Fruit fly (Drosophila melanogaster) whole organism, embryonic: Measurements from ENCODE around the gene Gcat.

Experiments used
- B-H1 ChIP-seq: fragments of 200-800 bp; sonication (Bioruptor generic); IDR thresholded peaks from 3 replicates; pipeline ENCODE4 v1.3.6; 2022; ENCODE audit warnings: missing biosample characterization, missing genetic modification characterization
- BEAF-32 ChIP-seq: fragments of 200-800 bp; sonication (Bioruptor generic); optimal IDR thresholded peaks from 3 replicates; lab custom pipeline; 2017; ENCODE audit warnings: missing biosample characterization, missing genetic modification characterization, mild to moderate bottlenecking, moderate library complexity, missing genetic modification reagents
- CG11504 ChIP-seq: fragments of 200-800 bp; sonication (Bioruptor generic); optimal IDR thresholded peaks from 3 replicates; lab custom pipeline; 2019; ENCODE audit warnings: missing biosample characterization, mild to moderate bottlenecking, missing genetic modification characterization, moderate library complexity
- CG12299 ChIP-seq: fragments of 200-800 bp; sonication (Bioruptor generic); optimal IDR thresholded peaks from 2 replicates; lab custom pipeline; 2018; ENCODE audit warnings: missing biosample characterization, mild to moderate bottlenecking, missing genetic modification characterization
- CG13287 ChIP-seq: fragments of 200-800 bp; sonication (Bioruptor generic); IDR thresholded peaks from 2 replicates; pipeline ENCODE4 v1.3.6; 2022; ENCODE audit warnings: missing biosample characterization, missing genetic modification characterization; ENCODE audit not compliant: partially characterized antibody
- CG14710 ChIP-seq: fragments of 200-800 bp; sonication (Bioruptor generic); optimal IDR thresholded peaks from 3 replicates; lab custom pipeline; 2019; ENCODE audit warnings: missing biosample characterization, mild to moderate bottlenecking, missing genetic modification characterization, moderate library complexity
- CG16813 ChIP-seq: fragments of 200-800 bp; sonication (Bioruptor generic); IDR thresholded peaks from 3 replicates; pipeline ENCODE4 v1.3.6; 2022; ENCODE audit warnings: missing biosample characterization, missing genetic modification characterization; ENCODE audit not compliant: partially characterized antibody
- CG17186 ChIP-seq: fragments of 200-800 bp; sonication (Bioruptor generic); optimal IDR thresholded peaks from 3 replicates; lab custom pipeline; 2017; ENCODE audit warnings: missing biosample characterization, missing genetic modification reagents, missing genetic modification characterization
- CG2116 ChIP-seq: fragments of 200-800 bp; sonication (Bioruptor generic); optimal IDR thresholded peaks from 3 replicates; lab custom pipeline; 2018; ENCODE audit warnings: missing biosample characterization, mild to moderate bottlenecking, missing genetic modification characterization
- CG30020 ChIP-seq: fragments of 200-800 bp; optimal IDR thresholded peaks from 2 replicates; lab custom pipeline; 2019; ENCODE audit warnings: missing biosample characterization, mild to moderate bottlenecking, missing genetic modification characterization, moderate library complexity
- CG3281 ChIP-seq: fragments of 200-800 bp; sonication (Bioruptor generic); optimal IDR thresholded peaks from 3 replicates; lab custom pipeline; 2017; ENCODE audit warnings: missing biosample characterization, mild to moderate bottlenecking, missing genetic modification characterization
- CG34224 ChIP-seq: fragments of 200-800 bp; sonication (Bioruptor generic); IDR thresholded peaks from 3 replicates; pipeline ENCODE4 v1.3.6; 2022; ENCODE audit warnings: missing biosample characterization, missing genetic modification characterization; ENCODE audit not compliant: partially characterized antibody
- CG4617 ChIP-seq: fragments of 200-800 bp; sonication (Bioruptor generic); optimal IDR thresholded peaks from 3 replicates; lab custom pipeline; 2016; ENCODE audit warnings: missing biosample characterization, missing genetic modification characterization, borderline replicate concordance
- CG6791 ChIP-seq: fragments of 200-800 bp; sonication (Bioruptor generic); IDR thresholded peaks from 3 replicates; pipeline ENCODE4 v1.3.6; 2022; ENCODE audit warnings: missing biosample characterization, missing genetic modification characterization; ENCODE audit not compliant: partially characterized antibody
- CG7928 ChIP-seq: fragments of 200-800 bp; sonication (Bioruptor generic); optimal IDR thresholded peaks from 2 replicates; lab custom pipeline; 2017; ENCODE audit warnings: missing biosample characterization, mild to moderate bottlenecking, missing genetic modification characterization
- CG8388 ChIP-seq: fragments of 200-800 bp; sonication (Bioruptor generic); optimal IDR thresholded peaks from 2 replicates; lab custom pipeline; 2019; ENCODE audit warnings: missing biosample characterization, mild to moderate bottlenecking, missing genetic modification characterization, moderate library complexity
- CG8478 ChIP-seq: fragments of >200 bp; optimal IDR thresholded peaks from 2 replicates; lab custom pipeline; 2018
- CG9797 ChIP-seq: fragments of 200-800 bp; sonication (Bioruptor generic); optimal IDR thresholded peaks from 3 replicates; lab custom pipeline; 2018; ENCODE audit warnings: missing biosample characterization, mild to moderate bottlenecking, missing genetic modification characterization
- CG9932 ChIP-seq: fragments of 200-800 bp; sonication (Bioruptor generic); IDR thresholded peaks from 2 replicates; pipeline ENCODE4 v1.3.6; 2022; ENCODE audit warnings: missing biosample characterization, missing genetic modification characterization
- D19B ChIP-seq: fragments of 200-800 bp; sonication (Bioruptor generic); optimal IDR thresholded peaks from 2 replicates; lab custom pipeline; 2017; ENCODE audit warnings: missing biosample characterization, mild to moderate bottlenecking, missing genetic modification characterization
- Dip3 ChIP-seq: fragments of 200-800 bp; sonication (Bioruptor generic); optimal IDR thresholded peaks from 3 replicates; lab custom pipeline; 2016; ENCODE audit warnings: missing biosample characterization, missing genetic modification characterization
- Dll ChIP-seq: fragments of 200-800 bp; sonication (Bioruptor generic); IDR thresholded peaks from 4 replicates; pipeline ENCODE4 v1.3.6; 2022; ENCODE audit warnings: missing biosample characterization, missing genetic modification characterization; ENCODE audit not compliant: partially characterized antibody
- Dp ChIP-seq: fragments of 200-800 bp; sonication (Bioruptor generic); optimal IDR thresholded peaks from 2 replicates; lab custom pipeline; 2018; ENCODE audit warnings: missing biosample characterization, mild to moderate bottlenecking, missing genetic modification characterization, moderate library complexity
- Dref ChIP-seq: fragments of 200-800 bp; sonication (Bioruptor generic); IDR thresholded peaks from 2 replicates; pipeline ENCODE4 v1.3.6; 2022; ENCODE audit warnings: missing biosample characterization, missing genetic modification characterization
- E2f2 ChIP-seq: fragments of 200-800 bp; sonication (Bioruptor generic); IDR thresholded peaks from 2 replicates; pipeline ENCODE4 v1.3.6; 2022; ENCODE audit warnings: missing biosample characterization, missing genetic modification characterization
- Ets97D ChIP-seq: fragments of 200-800 bp; sonication (Bioruptor generic); optimal IDR thresholded peaks from 3 replicates; lab custom pipeline; 2016; ENCODE audit warnings: missing biosample characterization, missing genetic modification characterization
- Gug ChIP-seq: fragments of 200-800 bp; sonication (Bioruptor generic); IDR thresholded peaks from 4 replicates; pipeline ENCODE4 v1.3.6; 2022; ENCODE audit warnings: missing biosample characterization, missing genetic modification characterization
- MBD-R2 ChIP-seq: fragments of 200-800 bp; sonication (Bioruptor generic); IDR thresholded peaks from 2 replicates; pipeline ENCODE4 v1.3.6; 2022; ENCODE audit warnings: missing biosample characterization, missing genetic modification characterization
- MESR4 ChIP-seq: fragments of 200-800 bp; sonication (Bioruptor generic); optimal IDR thresholded peaks from 2 replicates; lab custom pipeline; 2018; ENCODE audit warnings: missing biosample characterization, mild to moderate bottlenecking, missing genetic modification characterization, moderate library complexity
- Myb ChIP-seq: fragments of 200-800 bp; sonication (Bioruptor generic); optimal IDR thresholded peaks from 2 replicates; lab custom pipeline; 2016; ENCODE audit warnings: missing biosample characterization, missing genetic modification characterization
- Nf-YC ChIP-seq: fragments of 200-800 bp; optimal IDR thresholded peaks from 3 replicates; lab custom pipeline; 2019; ENCODE audit warnings: missing biosample characterization, mild to moderate bottlenecking, missing genetic modification characterization, moderate library complexity
- Opbp ChIP-seq: fragments of 200-800 bp; sonication (Bioruptor generic); IDR thresholded peaks from 3 replicates; pipeline ENCODE4 v1.3.6; 2022; ENCODE audit warnings: missing biosample characterization, missing genetic modification characterization; ENCODE audit not compliant: partially characterized antibody
- Sin3A ChIP-seq: fragments of >200 bp; optimal IDR thresholded peaks from 2 replicates; lab custom pipeline; 2018
- cg ChIP-seq: fragments of 200-800 bp; sonication (Bioruptor generic); optimal IDR thresholded peaks from 3 replicates; lab custom pipeline; 2019; ENCODE audit warnings: missing biosample characterization, mild to moderate bottlenecking, missing genetic modification characterization, moderate library complexity
- ftz-f1 ChIP-seq: fragments of 200-800 bp; sonication (Bioruptor generic); optimal IDR thresholded peaks from 2 replicates; lab custom pipeline; 2016; ENCODE audit warnings: missing biosample characterization, missing genetic modification characterization
- gfzf ChIP-seq: fragments of 200-800 bp; sonication (Bioruptor generic); optimal IDR thresholded peaks from 2 replicates; lab custom pipeline; 2016; ENCODE audit warnings: missing biosample characterization, mild to moderate bottlenecking, missing genetic modification characterization, moderate library complexity
- inv ChIP-seq: fragments of 200-800 bp; sonication (Bioruptor generic); IDR thresholded peaks from 2 replicates; pipeline ENCODE4 v1.3.6; 2022; ENCODE audit warnings: missing biosample characterization, missing genetic modification characterization; ENCODE audit not compliant: partially characterized antibody
- jigr1 ChIP-seq: fragments of 200-800 bp; sonication (Bioruptor generic); IDR thresholded peaks from 3 replicates; pipeline ENCODE4 v1.3.6; 2022; ENCODE audit warnings: missing biosample characterization, missing genetic modification characterization
- kah ChIP-seq: fragments of 200-800 bp; sonication (Bioruptor generic); optimal IDR thresholded peaks from 2 replicates; lab custom pipeline; 2018; ENCODE audit warnings: missing biosample characterization, mild to moderate bottlenecking, missing genetic modification characterization
- lbe ChIP-seq: fragments of 200-800 bp; sonication (Bioruptor generic); optimal IDR thresholded peaks from 2 replicates; lab custom pipeline; 2016; ENCODE audit warnings: missing biosample characterization, mild to moderate bottlenecking, missing genetic modification characterization
- pzg ChIP-seq: fragments of 200-800 bp; sonication (Bioruptor generic); optimal IDR thresholded peaks from 3 replicates; lab custom pipeline; 2018; ENCODE audit warnings: missing biosample characterization, mild to moderate bottlenecking, missing genetic modification characterization, moderate library complexity
- stwl ChIP-seq: fragments of 200-800 bp; sonication (Bioruptor generic); optimal IDR thresholded peaks from 3 replicates; lab custom pipeline; 2018; ENCODE audit warnings: missing biosample characterization, mild to moderate bottlenecking, missing genetic modification characterization, moderate library complexity
- unc-4 ChIP-seq: fragments of 200-800 bp; sonication (Bioruptor generic); IDR thresholded peaks from 2 replicates; pipeline ENCODE4 v1.3.6; 2022; ENCODE audit warnings: missing biosample characterization, missing genetic modification characterization; ENCODE audit not compliant: partially characterized antibody
- zen ChIP-seq: fragments of 200-800 bp; sonication (Bioruptor generic); optimal IDR thresholded peaks from 3 replicates; lab custom pipeline; 2018; ENCODE audit warnings: missing biosample characterization, mild to moderate bottlenecking, missing genetic modification characterization, moderate library complexity
- zen2 ChIP-seq: fragments of 200-800 bp; sonication (Bioruptor generic); IDR thresholded peaks from 3 replicates; pipeline ENCODE4 v1.3.6; 2022; ENCODE audit warnings: missing biosample characterization, missing genetic modification characterization; ENCODE audit not compliant: partially characterized antibody

The Gcat gene

dm6 chr3L:11795440-11795983, 5.1 kb downstream of the Gcat start, which contains the start of gene Klp68D (continued):
- TF ChIP-seq Ets97D (GFP tag; lab: Kevin White, UChicago) (peak; percentile 25), CG34224 (GFP tag; lab: Robert Waterston, UW) (0 out of 3 replicates have a peak, but pooled peaks have one; percentile 23), CG6791 (GFP tag; lab: Robert Waterston, UW) (peak; percentile 57; the same call in 1 of the 3 replicates), pzg (peak; percentile 72), inv (GFP tag; lab: Robert Waterston, UW) (0 out of 2 replicates have a peak, but pooled peaks have one; percentile 16), gfzf (peak; percentile 83), CG13287 (GFP tag; lab: Robert Waterston, UW) (peak; percentile 53), CG9797 (peak; percentile 89), CG3281 (GFP tag; lab: Kevin White, UChicago) (no peak), CG7928 (GFP tag; lab: Kevin White, UChicago) (no peak), Myb (GFP tag; lab: Kevin White, UChicago) (peak; percentile 31), ftz-f1 (GFP tag; lab: Kevin White, UChicago) (peak; percentile 72), CG8388 (GFP tag; lab: Kevin White, UChicago) (no peak), MBD-R2 (peak; percentile 65), cg (GFP tag; lab: Kevin White, UChicago) (no peak), zen2 (GFP tag; lab: Robert Waterston, UW) (no peak; the same call in 2 of the 3 replicates), BEAF-32 (GFP tag; lab: Kevin White, UChicago) (peak; percentile 31), CG4617 (GFP tag; lab: Kevin White, UChicago) (peak; percentile 62), Dref (GFP tag; lab: Robert Waterston, UW) (peak; percentile 33; the same call in 1 of the 2 replicates), CG11504 (tag; lab: Kevin White, UChicago) (peak; percentile 26), Dll (GFP tag; lab: Robert Waterston, UW) (0 out of 4 replicates have a peak, but pooled peaks have one; percentile 23), Dip3 (GFP tag; lab: Kevin White, UChicago) (no peak), CG17186 (GFP tag; lab: Kevin White, UChicago) (peak; percentile 6), CG2116 (GFP tag; lab: Kevin White, UChicago) (peak; percentile 28), lbe (GFP tag; lab: Kevin White, UChicago) (no peak), Sin3A (lab: Kevin White, UChicago) (peak; percentile 24), zen (tag; lab: Kevin White, UChicago) (no peak), Opbp (GFP tag; lab: Robert Waterston, UW) (peak; percentile 23; the same call in 1 of the 3 replicates)
- TF ChIP-seq, all 482 proteins: peak for 32

- TF ChIP-seq CG30020 (tag; lab: Kevin White, UChicago) (no peak), Gug (GFP tag; lab: Robert Waterston, UW) (no peak), stwl (tag; lab: Kevin White, UChicago) (peak; percentile 15), MBD-R2 (peak; percentile 67; the same call in 1 of the 2 replicates), CG16813 (0 out of 3 replicates have a peak, but pooled peaks have one; percentile 25), MESR4 (GFP tag; lab: Kevin White, UChicago) (peak; percentile 18), CG14710 (peak; percentile 10), E2f2 (GFP tag; lab: Robert Waterston, UW) (peak; percentile 40; the same call in 1 of the 2 replicates), CG8478 (no peak), CG13287 (GFP tag; lab: Robert Waterston, UW) (0 out of 2 replicates have a peak, but pooled peaks have one; percentile 35), D19B (GFP tag; lab: Kevin White, UChicago) (no peak), jigr1 (GFP tag; lab: Robert Waterston, UW) (no peak), Nf-YC (tag; lab: Kevin White, UChicago) (no peak), gfzf (peak; percentile 58), B-H1 (GFP tag; lab: Robert Waterston, UW) (no peak), CG12299 (tag; lab: Kevin White, UChicago) (no peak), CG34224 (GFP tag; lab: Robert Waterston, UW) (no peak), Dp (GFP tag; lab: Kevin White, UChicago) (peak; percentile 40), BEAF-32 (GFP tag; lab: Kevin White, UChicago) (peak; percentile 16), kah (GFP tag; lab: Kevin White, UChicago) (no peak), CG4617 (GFP tag; lab: Kevin White, UChicago) (peak; percentile 59), CG9932 (GFP tag; lab: Robert Waterston, UW) (no peak), unc-4 (no peak)
These were observed 7.3 kb downstream of the Gcat start, which contains the start of the genes twy and CG10907 for dm6 chr3L:11793233-11793800. Gene twy (minus strand): TSS chr3L:11793283. Gene CG10907 (plus strand): TSS chr3L:11793514.
